Worm (Caenorhabditis elegans): ENCODE data around the gene K01D12.10.

The K01D12.10 gene

ce11 chrV:12450441-12450840, 44.4 kb downstream of the K01D12.10 start, which contains the start of gene F28C1.1:
Gene F28C1.1 (plus strand): TSS chrV:12450805.
- TF ChIP-seq pqm-1 (tag; optimal IDR thresholded peaks at IDR 0.05) (no peak), hlh-13 (GFP tag; optimal IDR thresholded peaks at IDR 0.05) (no peak), ceh-18 (tag; optimal IDR thresholded peaks at IDR 0.05) (no peak), lin-11 (tag; optimal IDR thresholded peaks at IDR 0.05) (no peak), elt-2 (tag; optimal IDR thresholded peaks at IDR 0.05) (peak; percentile 11), che-1 (tag; optimal IDR thresholded peaks at IDR 0.05) (no peak), K02D7.2 (tag; optimal IDR thresholded peaks at IDR 0.05) (no peak), eyg-1 (tag; optimal IDR thresholded peaks at IDR 0.05) (no peak)

DNA sequence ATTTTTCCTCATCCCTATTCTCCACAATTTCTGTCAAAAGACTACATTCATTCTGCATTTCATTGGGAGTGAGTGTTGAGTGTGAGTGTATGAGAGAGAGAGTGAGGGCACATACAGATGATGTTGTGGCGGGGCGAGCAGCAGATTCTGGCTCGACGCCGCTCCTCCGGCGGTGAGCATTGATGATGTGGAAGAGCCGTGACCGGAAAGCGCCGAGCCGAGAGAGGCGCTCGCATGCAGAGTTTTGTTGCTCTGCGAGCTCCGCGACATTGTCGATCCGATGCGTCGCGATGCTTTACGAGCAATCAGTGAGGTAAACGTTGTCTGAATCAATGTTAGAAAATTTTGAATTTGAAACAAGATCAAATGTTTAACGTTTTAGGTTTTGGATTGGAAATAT, 49.7 kb downstream of the K01D12.10 start:
- no peak for TF ChIP-seq ceh-9 (tag; optimal IDR thresholded peaks at IDR 0.05)
- TF ChIP-seq odd-2 (tag; optimal IDR thresholded peaks at IDR 0.05), result no peak
- TF ChIP-seq fax-1 (tag; optimal IDR thresholded peaks at IDR 0.05), result no peak
- no peak for TF ChIP-seq pax-1 (tag; optimal IDR thresholded peaks at IDR 0.05)
- no peak for TF ChIP-seq nhr-11 (tag; optimal IDR thresholded peaks at IDR 0.05)
- no peak for TF ChIP-seq hlh-8 (tag; optimal IDR thresholded peaks at IDR 0.05)
- TF ChIP-seq sdc-2 (tag; optimal IDR thresholded peaks at IDR 0.05), result no peak
- TF ChIP-seq pha-2 (tag; optimal IDR thresholded peaks at IDR 0.05), result no peak
- TF ChIP-seq sox-2 (GFP tag; IDR thresholded peaks at IDR 0.05), result no peak
- TF ChIP-seq ceh-45 (GFP tag; IDR thresholded peaks at IDR 0.05), result no peak
- TF ChIP-seq hlh-13 (GFP tag; optimal IDR thresholded peaks at IDR 0.05), result no peak
- no peak for TF ChIP-seq unc-42 (tag; optimal IDR thresholded peaks at IDR 0.05)
- TF ChIP-seq dmd-4 (tag; optimal IDR thresholded peaks at IDR 0.05; ENCODE audit: borderline replicate concordance), result no peak
- TF ChIP-seq hlh-15 (tag; optimal IDR thresholded peaks at IDR 0.05), result no peak
- no peak for TF ChIP-seq tbx-7 (tag; optimal IDR thresholded peaks at IDR 0.05)
- no peak for TF ChIP-seq pqm-1 (tag; optimal IDR thresholded peaks at IDR 0.05)
- no peak for TF ChIP-seq unc-86 (tag; optimal IDR thresholded peaks at IDR 0.05)
- TF ChIP-seq fkh-6 (tag; optimal IDR thresholded peaks at IDR 0.05), result no peak
- TF ChIP-seq sox-4 (tag; optimal IDR thresholded peaks at IDR 0.05), result no peak
- TF ChIP-seq hlh-30 (tag; optimal IDR thresholded peaks at IDR 0.05; ENCODE audit: insufficient read depth), result no peak
